Fruit fly (Drosophila melanogaster): ENCODE data around the gene CG32195.
A peak's percentile ranks its signal among the peaks of the same experiment; 100 is the strongest.

The CG32195 gene

DNA sequence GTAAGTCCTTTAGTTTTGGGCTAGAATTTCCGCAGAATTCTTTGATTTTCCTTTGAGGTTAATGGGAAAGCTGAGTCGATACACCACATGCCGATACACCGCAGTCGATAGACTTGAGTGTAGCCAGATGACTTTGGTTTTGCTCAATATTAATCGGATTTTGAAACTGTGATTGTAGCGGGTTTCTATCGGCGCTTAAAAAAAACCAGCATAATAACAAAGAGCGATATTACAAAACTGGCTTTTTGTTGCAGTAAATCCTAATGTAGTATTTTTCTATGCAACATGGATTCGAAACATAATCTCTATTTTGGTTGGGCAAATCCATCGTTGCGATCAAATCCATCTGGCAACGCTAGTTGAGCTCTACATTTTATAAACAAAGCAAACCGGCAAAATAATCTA, 3.3 kb upstream of the CG32195 start, which contains the start of the genes Polr3D and mus304:
Gene Polr3D, minus strand, starts transcription at position 116 of the 405 bp plus-strand sequence.
Gene mus304, plus strand, starts transcription at position 356 of the 405 bp plus-strand sequence.
- TF ChIP-seq CG7045 (GFP tag; optimal IDR thresholded peaks at IDR 0.05) (peak; percentile 3), Clk (GFP tag; optimal IDR thresholded peaks at IDR 0.05) (no peak), kay (GFP tag; ENCODE audit: borderline replicate concordance) (no peak), tj (GFP tag; optimal IDR thresholded peaks at IDR 0.05) (no peak), ovo (GFP tag; optimal IDR thresholded peaks at IDR 0.05) (no peak), Hr96 (GFP tag; optimal IDR thresholded peaks at IDR 0.05) (no peak), CG12768 (GFP tag; optimal IDR thresholded peaks at IDR 0.05) (no peak), Mnt (GFP tag; optimal IDR thresholded peaks at IDR 0.05) (peak; percentile 50), CG5204 (GFP tag; optimal IDR thresholded peaks at IDR 0.05) (no peak), pad (GFP tag; optimal IDR thresholded peaks at IDR 0.05) (no peak), cic (GFP tag; optimal IDR thresholded peaks at IDR 0.05) (no peak), CG33017 (tag; optimal IDR thresholded peaks at IDR 0.05) (no peak), Crg-1 (GFP tag; optimal IDR thresholded peaks at IDR 0.05) (peak; percentile 40), toe (GFP tag; optimal IDR thresholded peaks at IDR 0.05) (peak; percentile 76), CG11617 (GFP tag; optimal IDR thresholded peaks at IDR 0.05) (peak; percentile 7), CG7101 (tag; optimal IDR thresholded peaks at IDR 0.05) (peak; percentile 21), CG14711 (tag; optimal IDR thresholded peaks at IDR 0.05) (peak; percentile 2), CG1620 (GFP tag; optimal IDR thresholded peaks at IDR 0.05) (peak; percentile 29), cnc (optimal IDR thresholded peaks at IDR 0.05) (no peak), bab1 (GFP tag; optimal IDR thresholded peaks at IDR 0.05) (peak; percentile 29)

- no peak for TF ChIP-seq CG1620 (GFP tag; optimal IDR thresholded peaks at IDR 0.05)
- peak; percentile 64 for TF ChIP-seq CG12768 (GFP tag; optimal IDR thresholded peaks at IDR 0.05)
- TF ChIP-seq Clk (GFP tag; optimal IDR thresholded peaks at IDR 0.05) = no peak
- peak; percentile 52 for TF ChIP-seq CG7101 (tag; optimal IDR thresholded peaks at IDR 0.05)
- peak; percentile 75 for TF ChIP-seq CG11617 (GFP tag; optimal IDR thresholded peaks at IDR 0.05)
- peak; percentile 79 for TF ChIP-seq bab1 (GFP tag; optimal IDR thresholded peaks at IDR 0.05)
- TF ChIP-seq CG5204 (GFP tag; optimal IDR thresholded peaks at IDR 0.05) = no peak
- TF ChIP-seq kay (GFP tag; ENCODE audit: borderline replicate concordance) = no peak
- no peak for TF ChIP-seq CG7045 (GFP tag; optimal IDR thresholded peaks at IDR 0.05)
- peak; percentile 13 for TF ChIP-seq Hr96 (GFP tag; optimal IDR thresholded peaks at IDR 0.05)
- TF ChIP-seq CG33017 (tag; optimal IDR thresholded peaks at IDR 0.05) = peak; percentile 64
- no peak for TF ChIP-seq ovo (GFP tag; optimal IDR thresholded peaks at IDR 0.05)
- no peak for TF ChIP-seq tj (GFP tag; optimal IDR thresholded peaks at IDR 0.05)
- TF ChIP-seq toe (GFP tag; optimal IDR thresholded peaks at IDR 0.05) = no peak
- TF ChIP-seq cic (GFP tag; optimal IDR thresholded peaks at IDR 0.05) = peak; percentile 60
- peak; percentile 52 for TF ChIP-seq Crg-1 (GFP tag; optimal IDR thresholded peaks at IDR 0.05)
- TF ChIP-seq Mnt (GFP tag; optimal IDR thresholded peaks at IDR 0.05) = peak; percentile 49
- peak; percentile 31 to 85 for TF ChIP-seq cnc (optimal IDR thresholded peaks at IDR 0.05)
- peak; percentile 45 for TF ChIP-seq CG14711 (tag; optimal IDR thresholded peaks at IDR 0.05)
- TF ChIP-seq pad (GFP tag; optimal IDR thresholded peaks at IDR 0.05) = peak; percentile 37
Observed at dm6 chr3L:18114038-18114926, 1.5 kb downstream of the CG32195 start.

DNA sequence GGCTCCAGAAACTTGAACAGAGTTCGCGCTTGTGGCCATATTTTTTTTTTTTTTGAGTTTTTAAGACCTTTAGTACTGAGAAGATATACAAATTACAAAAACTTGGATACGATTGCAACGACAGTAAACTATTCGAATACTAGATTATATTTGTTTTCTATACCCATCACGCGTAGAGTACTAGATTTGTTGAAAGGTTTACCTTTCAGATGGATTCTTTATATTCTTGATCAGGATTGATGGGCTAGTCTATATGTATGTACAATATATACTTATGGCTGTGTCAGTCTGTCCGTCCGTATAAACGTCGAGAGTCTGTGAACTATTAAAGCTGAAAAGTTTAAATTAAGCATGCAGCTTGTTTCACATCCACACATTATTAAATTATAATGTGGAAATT, 9.1 kb downstream of the CG32195 start, which contains the start of gene CG42853:
Gene CG42853, minus strand, starts transcription at position 101 of the 400 bp plus-strand sequence.
- TF ChIP-seq tj (GFP tag; optimal IDR thresholded peaks at IDR 0.05) = no peak
- no peak for TF ChIP-seq toe (GFP tag; optimal IDR thresholded peaks at IDR 0.05)
- TF ChIP-seq Hr96 (GFP tag; optimal IDR thresholded peaks at IDR 0.05) = no peak
- no peak for TF ChIP-seq CG14711 (tag; optimal IDR thresholded peaks at IDR 0.05)
- no peak for TF ChIP-seq CG5204 (GFP tag; optimal IDR thresholded peaks at IDR 0.05)
- TF ChIP-seq kay (GFP tag; ENCODE audit: borderline replicate concordance) = no peak
- TF ChIP-seq Clk (GFP tag; optimal IDR thresholded peaks at IDR 0.05) = no peak
- TF ChIP-seq CG1620 (GFP tag; optimal IDR thresholded peaks at IDR 0.05) = no peak
- no peak for TF ChIP-seq CG11617 (GFP tag; optimal IDR thresholded peaks at IDR 0.05)
- no peak for TF ChIP-seq cnc (optimal IDR thresholded peaks at IDR 0.05)
- TF ChIP-seq cic (GFP tag; optimal IDR thresholded peaks at IDR 0.05) = no peak
- TF ChIP-seq CG7101 (tag; optimal IDR thresholded peaks at IDR 0.05) = no peak
- TF ChIP-seq CG7045 (GFP tag; optimal IDR thresholded peaks at IDR 0.05) = no peak
- no peak for TF ChIP-seq CG33017 (tag; optimal IDR thresholded peaks at IDR 0.05)
- no peak for TF ChIP-seq pad (GFP tag; optimal IDR thresholded peaks at IDR 0.05)
- TF ChIP-seq Mnt (GFP tag; optimal IDR thresholded peaks at IDR 0.05) = no peak
- TF ChIP-seq CG12768 (GFP tag; optimal IDR thresholded peaks at IDR 0.05) = no peak
- no peak for TF ChIP-seq bab1 (GFP tag; optimal IDR thresholded peaks at IDR 0.05)
- no peak for TF ChIP-seq ovo (GFP tag; optimal IDR thresholded peaks at IDR 0.05)

DNA sequence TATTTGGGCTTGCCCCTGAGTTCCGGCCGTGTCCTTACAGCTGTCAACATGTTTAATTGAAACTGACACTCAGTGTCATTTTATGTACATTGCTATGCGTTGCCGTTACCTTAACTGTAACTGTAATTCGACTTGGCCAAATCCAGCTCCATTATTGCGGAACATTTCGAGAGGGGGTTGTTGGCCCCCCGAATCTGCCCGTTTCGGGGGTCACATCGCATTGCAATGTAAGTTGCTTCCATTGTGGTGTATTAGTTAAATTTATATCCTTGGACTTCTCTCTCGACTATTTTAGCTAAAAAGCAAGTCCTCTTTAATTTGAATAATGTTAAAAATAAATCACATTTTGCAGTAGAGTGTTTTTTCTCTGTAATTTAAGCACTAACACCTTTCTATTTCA, 11.4 kb downstream of the CG32195 start:
- TF ChIP-seq tj (GFP tag; optimal IDR thresholded peaks at IDR 0.05) (no peak), CG7101 (tag; optimal IDR thresholded peaks at IDR 0.05) (no peak), toe (GFP tag; optimal IDR thresholded peaks at IDR 0.05) (no peak), CG11617 (GFP tag; optimal IDR thresholded peaks at IDR 0.05) (no peak), cic (GFP tag; optimal IDR thresholded peaks at IDR 0.05) (no peak), bab1 (GFP tag; optimal IDR thresholded peaks at IDR 0.05) (no peak), kay (GFP tag; ENCODE audit: borderline replicate concordance) (no peak), ovo (GFP tag; optimal IDR thresholded peaks at IDR 0.05) (no peak), CG7045 (GFP tag; optimal IDR thresholded peaks at IDR 0.05) (no peak), Mnt (GFP tag; optimal IDR thresholded peaks at IDR 0.05) (no peak), CG1620 (GFP tag; optimal IDR thresholded peaks at IDR 0.05) (no peak), pad (GFP tag; optimal IDR thresholded peaks at IDR 0.05) (no peak), CG12768 (GFP tag; optimal IDR thresholded peaks at IDR 0.05) (no peak), CG5204 (GFP tag; optimal IDR thresholded peaks at IDR 0.05) (no peak), Crg-1 (GFP tag; optimal IDR thresholded peaks at IDR 0.05) (no peak), CG33017 (tag; optimal IDR thresholded peaks at IDR 0.05) (no peak), CG14711 (tag; optimal IDR thresholded peaks at IDR 0.05) (no peak), Hr96 (GFP tag; optimal IDR thresholded peaks at IDR 0.05) (no peak), Clk (GFP tag; optimal IDR thresholded peaks at IDR 0.05) (no peak), cnc (optimal IDR thresholded peaks at IDR 0.05) (no peak)

dm6 chr3L:18132589-18132988, 19.8 kb downstream of the CG32195 start, which contains the start of gene Cyp312a1:
Gene Cyp312a1 (minus strand): TSS chr3L:18132689.
- TF ChIP-seq toe (GFP tag; optimal IDR thresholded peaks at IDR 0.05) (no peak), Mnt (GFP tag; optimal IDR thresholded peaks at IDR 0.05) (no peak), kay (GFP tag; ENCODE audit: borderline replicate concordance) (peak; percentile 16), cnc (optimal IDR thresholded peaks at IDR 0.05) (no peak), CG12768 (GFP tag; optimal IDR thresholded peaks at IDR 0.05) (no peak)
